Worm (Caenorhabditis elegans): Measurements from ENCODE around the gene nceh-1.

DNA sequence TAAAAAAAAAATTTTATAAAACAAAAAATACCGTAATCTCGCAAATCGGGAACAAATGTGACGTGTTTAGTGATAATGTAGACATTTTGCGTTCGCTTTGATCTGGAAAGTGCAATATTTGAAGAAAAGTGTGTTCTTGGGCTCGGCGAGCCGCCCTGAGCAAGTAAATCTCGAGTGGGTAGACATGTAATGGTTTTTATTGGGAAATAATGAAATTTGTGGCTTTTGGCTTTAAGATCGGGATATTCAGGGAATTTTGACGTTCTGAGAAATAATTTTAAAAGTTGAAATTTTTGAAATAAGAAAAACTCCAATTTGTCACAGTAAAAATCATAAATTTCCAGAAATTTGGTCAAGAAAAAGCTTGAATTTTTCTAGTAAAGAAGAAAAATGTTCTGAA lies 14.7 kb upstream of the nceh-1 start, which contains the start of gene C14B4.2:
- TF ChIP-seq pha-4 (tag; optimal IDR thresholded peaks at IDR 0.05) (no peak), tbx-2 (tag; optimal IDR thresholded peaks at IDR 0.05) (no peak), pat-9 (tag; optimal IDR thresholded peaks at IDR 0.05) (no peak), K09A11.1 (tag; optimal IDR thresholded peaks at IDR 0.05; ENCODE audit: insufficient read depth) (no peak), lin-11 (tag; optimal IDR thresholded peaks at IDR 0.05) (no peak), syd-9 (tag; optimal IDR thresholded peaks at IDR 0.05) (no peak), fkh-10 (GFP tag; optimal IDR thresholded peaks at IDR 0.05) (no peak), sox-2 (GFP tag; IDR thresholded peaks at IDR 0.05) (no peak), ztf-16 (tag; optimal IDR thresholded peaks at IDR 0.05) (no peak), ama-1 (optimal IDR thresholded peaks at IDR 0.05) (no peak), pag-3 (tag; optimal IDR thresholded peaks at IDR 0.05; ENCODE audit: borderline replicate concordance) (no peak), ceh-22 (tag; optimal IDR thresholded peaks at IDR 0.05) (no peak)
